Fruit fly (Drosophila melanogaster): ENCODE measurements around the gene PGRP-SA.

The PGRP-SA gene

DNA sequence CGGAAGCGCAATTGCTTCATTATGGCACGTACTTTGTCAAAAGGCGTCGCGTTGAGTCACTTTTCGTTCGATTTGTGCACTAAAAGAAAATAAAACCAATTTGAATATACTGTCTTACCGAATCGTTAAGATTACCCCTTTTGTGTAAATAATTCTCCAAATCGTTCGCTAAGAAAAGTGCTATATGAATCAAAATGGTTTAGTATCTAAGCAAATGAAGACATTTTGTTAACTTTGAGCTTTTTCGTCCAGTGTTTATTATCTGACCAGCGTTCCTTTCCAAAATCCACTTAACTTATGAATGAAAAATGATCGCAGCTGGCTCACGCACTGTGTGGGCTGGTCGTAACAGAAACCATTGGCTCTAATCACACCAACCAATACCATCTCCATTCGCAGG, 11.4 kb upstream of the PGRP-SA start (continued):
- TF ChIP-seq mirr (GFP tag; optimal IDR thresholded peaks at IDR 0.05) (no peak), CG10959 (GFP tag; IDR thresholded peaks at IDR 0.05) (no peak), lbe (GFP tag; optimal IDR thresholded peaks at IDR 0.05) (peak; percentile 12), CG15073 (GFP tag; optimal IDR thresholded peaks at IDR 0.05) (no peak), zen (tag; optimal IDR thresholded peaks at IDR 0.05) (no peak), CG13424 (tag; optimal IDR thresholded peaks at IDR 0.05) (peak; percentile 7), dpn (GFP tag; optimal IDR thresholded peaks at IDR 0.05) (peak in 1 of 2 experiments; percentile 24), luna (GFP tag; optimal IDR thresholded peaks at IDR 0.05) (no peak), Dref (GFP tag; IDR thresholded peaks at IDR 0.05) (no peak), exex (tag; optimal IDR thresholded peaks at IDR 0.05) (no peak), CG32767 (GFP tag; IDR thresholded peaks at IDR 0.05) (no peak), Hand (GFP tag; optimal IDR thresholded peaks at IDR 0.05) (no peak), ken (GFP tag; IDR thresholded peaks at IDR 0.05) (no peak), eyg (GFP tag; optimal IDR thresholded peaks at IDR 0.05) (no peak), bsh (GFP tag; optimal IDR thresholded peaks at IDR 0.05) (peak in 1 of 2 experiments; percentile 6), D19A (tag; optimal IDR thresholded peaks at IDR 0.05) (no peak), gsb-n (tag; optimal IDR thresholded peaks at IDR 0.05) (no peak), Gsc (GFP tag; IDR thresholded peaks at IDR 0.05) (no peak), CG31441 (GFP tag; IDR thresholded peaks at IDR 0.05) (no peak), CG3065 (GFP tag; optimal IDR thresholded peaks at IDR 0.05) (no peak), Awh (GFP tag; IDR thresholded peaks at IDR 0.05) (no peak), CG8388 (GFP tag; optimal IDR thresholded peaks at IDR 0.05) (no peak), CG10366 (GFP tag; IDR thresholded peaks at IDR 0.05) (peak; percentile 17; the same call in 1 of the 2 replicates), CG6254 (GFP tag; optimal IDR thresholded peaks at IDR 0.05) (no peak), CG11504 (tag; optimal IDR thresholded peaks at IDR 0.05) (peak; percentile 29), CG12219 (GFP tag; optimal IDR thresholded peaks at IDR 0.05) (no peak), stc (GFP tag; IDR thresholded peaks at IDR 0.05) (no peak), CG9932 (GFP tag; IDR thresholded peaks at IDR 0.05) (peak; percentile 31; the same call in 1 of the 2 replicates), jigr1 (GFP tag; IDR thresholded peaks at IDR 0.05) (no peak), CG4617 (GFP tag; optimal IDR thresholded peaks at IDR 0.05; ENCODE audit: borderline replicate concordance) (no peak), D19B (GFP tag; optimal IDR thresholded peaks at IDR 0.05) (no peak), zfh1 (GFP tag; IDR thresholded peaks at IDR 0.05) (no peak), CG12236 (GFP tag; optimal IDR thresholded peaks at IDR 0.05) (no peak), pros (GFP tag; optimal IDR thresholded peaks at IDR 0.05) (no peak), CG3407 (GFP tag; optimal IDR thresholded peaks at IDR 0.05) (no peak), gro (GFP tag; optimal IDR thresholded peaks at IDR 0.05) (no peak), CG6175 (GFP tag; IDR thresholded peaks at IDR 0.05) (no peak), CG3838 (GFP tag; optimal IDR thresholded peaks at IDR 0.05) (no peak), sisA (GFP tag; IDR thresholded peaks at IDR 0.05) (no peak), Fer2 (tag; optimal IDR thresholded peaks at IDR 0.05) (no peak), E2f2 (GFP tag; IDR thresholded peaks at IDR 0.05) (no peak), Drgx (GFP tag; IDR thresholded peaks at IDR 0.05) (no peak; the same call in 1 of the 2 replicates), sc (optimal IDR thresholded peaks at IDR 0.05) (no peak), sc (GFP tag; optimal IDR thresholded peaks at IDR 0.05) (no peak), CG3281 (GFP tag; optimal IDR thresholded peaks at IDR 0.05) (peak; percentile 33), CG18599 (GFP tag; optimal IDR thresholded peaks at IDR 0.05) (peak; percentile 28), eve (GFP tag; optimal IDR thresholded peaks at IDR 0.05) (no peak), danr (GFP tag; IDR thresholded peaks at IDR 0.05) (no peak), lola (GFP tag; optimal IDR thresholded peaks at IDR 0.05) (no peak), Nf-YA (GFP tag; IDR thresholded peaks at IDR 0.05) (no peak), CG16779 (GFP tag; IDR thresholded peaks at IDR 0.05) (no peak), CG8765 (GFP tag; IDR thresholded peaks at IDR 0.05) (no peak)
